Worm (Caenorhabditis elegans) whole organism, early embryonic: ENCODE measurements around the gene gex-3.

Experiments
- B0310.2 ChIP-seq: sonication (generic microtip); optimal IDR thresholded peaks from 2 replicates; lab custom pipeline; 2016; ENCODE audit warnings: mild to moderate bottlenecking, missing genetic modification characterization, missing compliant biosample characterization
- F13C5.2 ChIP-seq: sonication (generic microtip); optimal IDR thresholded peaks from 2 replicates; lab custom pipeline; 2017; ENCODE audit warnings: mild to moderate bottlenecking, missing genetic modification characterization, inconsistent platforms, missing compliant biosample characterization
- aly-1 ChIP-seq: sonication (generic microtip); optimal IDR thresholded peaks from 2 replicates; lab custom pipeline; 2016; ENCODE audit warnings: missing genetic modification characterization, missing compliant biosample characterization
- ama-1 ChIP-seq: fragments of 150-350 bp; optimal IDR thresholded peaks from 2 replicates; lab custom pipeline; 2014
- ceh-13 ChIP-seq: fragments of 200-800 bp; sonication (Bioruptor generic); optimal IDR thresholded peaks from 2 replicates; lab custom pipeline; 2018; ENCODE audit warnings: mild to moderate bottlenecking, missing genetic modification characterization, missing compliant biosample characterization
- ceh-36 ChIP-seq: sonication (generic microtip); optimal IDR thresholded peaks from 2 replicates; lab custom pipeline; 2016; ENCODE audit warnings: missing genetic modification characterization, inconsistent platforms, missing compliant biosample characterization
- ets-7 ChIP-seq: sonication (generic microtip); optimal IDR thresholded peaks from 2 replicates; lab custom pipeline; 2016; ENCODE audit warnings: missing genotype, missing genetic modification characterization, missing compliant biosample characterization
- flt-1 ChIP-seq: fragments of 200-800 bp; sonication (Bioruptor generic); IDR thresholded peaks from 2 replicates; pipeline ENCODE4 v1.3.6; 2022; ENCODE audit warnings: missing genetic modification characterization, missing compliant biosample characterization
- hmbx-1 ChIP-seq: sonication (generic microtip); optimal IDR thresholded peaks from 2 replicates; lab custom pipeline; 2016; ENCODE audit warnings: mild to moderate bottlenecking, missing genetic modification characterization, missing compliant biosample characterization
- hmg-4 ChIP-seq: fragments of 200-800 bp; sonication (Bioruptor generic); optimal IDR thresholded peaks from 2 replicates; lab custom pipeline; 2018; ENCODE audit warnings: mild to moderate bottlenecking, missing genetic modification characterization, missing compliant biosample characterization
- hnd-1 ChIP-seq: sonication (generic microtip); optimal IDR thresholded peaks from 2 replicates; lab custom pipeline; 2016; ENCODE audit warnings: missing genetic modification characterization, missing compliant biosample characterization
- pes-1 ChIP-seq: fragments of 200-800 bp; sonication (Bioruptor generic); IDR thresholded peaks from 2 replicates; pipeline ENCODE4 v1.3.6; 2022; ENCODE audit warnings: missing genetic modification reagents, missing genetic modification characterization, missing compliant biosample characterization
- scrt-1 ChIP-seq: fragments of 200-800 bp; sonication (Bioruptor generic); IDR thresholded peaks from 2 replicates; pipeline ENCODE4 v1.3.6; 2022; ENCODE audit warnings: missing genetic modification characterization, missing compliant biosample characterization
- sea-1 ChIP-seq: fragments of 200-800 bp; sonication (Bioruptor generic); conservative IDR thresholded peaks from 2 replicates; pipeline ENCODE4 v1.3.6; 2022; ENCODE audit warnings: missing genetic modification characterization, missing compliant biosample characterization
- tbx-11 ChIP-seq: fragments of 200-800 bp; sonication (Bioruptor generic); IDR thresholded peaks from 2 replicates; pipeline ENCODE4 v1.3.6; 2022; ENCODE audit warnings: missing genetic modification characterization, missing compliant biosample characterization
- tbx-37 ChIP-seq: fragments of 200-800 bp; sonication (Bioruptor generic); conservative IDR thresholded peaks from 2 replicates; pipeline ENCODE4 v1.3.6; 2022; ENCODE audit warnings: missing genetic modification reagents, missing genetic modification characterization, missing compliant biosample characterization
- tra-4 ChIP-seq: sonication (generic microtip); optimal IDR thresholded peaks from 2 replicates; lab custom pipeline; 2017; ENCODE audit warnings: missing genetic modification characterization, missing compliant biosample characterization

gex-3 gene

ce11 chrIV:12410167-12410566 is 5.9 kb downstream of the gex-3 start, which contains the start of gene acl-13:
Gene acl-13, plus strand, starts transcription at chrIV:12410467.
- no peak for TF ChIP-seq pes-1 (GFP tag; lab: Robert Waterston, UW)
- TF ChIP-seq scrt-1 (GFP tag; lab: Robert Waterston, UW): no peak
- TF ChIP-seq sea-1: no peak
- no peak for TF ChIP-seq hmbx-1 (tag; lab: Kevin White, UChicago)
- TF ChIP-seq ceh-13 (GFP tag; lab: Kevin White, UChicago): no peak
- no peak for TF ChIP-seq ama-1
- TF ChIP-seq ceh-36 (tag; lab: Kevin White, UChicago): no peak
- TF ChIP-seq ets-7 (tag; lab: Kevin White, UChicago): no peak
- no peak for TF ChIP-seq B0310.2
- TF ChIP-seq F13C5.2 (tag; lab: Kevin White, UChicago): no peak
- TF ChIP-seq hnd-1 (tag; lab: Kevin White, UChicago): no peak
- no peak for TF ChIP-seq flt-1
- no peak for TF ChIP-seq hmg-4 (GFP tag; lab: Kevin White, UChicago)
- no peak for TF ChIP-seq aly-1 (tag; lab: Kevin White, UChicago)
- TF ChIP-seq tra-4: no peak
- TF ChIP-seq tbx-37 (GFP tag; lab: Robert Waterston, UW): no peak
- TF ChIP-seq tbx-11 (GFP tag; lab: Robert Waterston, UW): no peak

- TF ChIP-seq scrt-1 (GFP tag; lab: Robert Waterston, UW) (no peak), ets-7 (tag; lab: Kevin White, UChicago) (no peak), ama-1 (no peak), B0310.2 (no peak), flt-1 (no peak), tra-4 (no peak), hmbx-1 (tag; lab: Kevin White, UChicago) (no peak), hmg-4 (GFP tag; lab: Kevin White, UChicago) (no peak), tbx-37 (GFP tag; lab: Robert Waterston, UW) (no peak), ceh-36 (tag; lab: Kevin White, UChicago) (no peak), ceh-13 (GFP tag; lab: Kevin White, UChicago) (no peak), sea-1 (no peak), aly-1 (tag; lab: Kevin White, UChicago) (no peak), hnd-1 (tag; lab: Kevin White, UChicago) (no peak), F13C5.2 (tag; lab: Kevin White, UChicago) (no peak), tbx-11 (GFP tag; lab: Robert Waterston, UW) (no peak), pes-1 (GFP tag; lab: Robert Waterston, UW) (no peak)
These were observed 10.4 kb downstream of the gex-3 start for ce11 chrIV:12414601-12415000.

ce11 chrIV:12416629-12417404 is 12.6 kb downstream of the gex-3 start:
- TF ChIP-seq F13C5.2 (tag; lab: Kevin White, UChicago) (no peak), B0310.2 (no peak), ceh-36 (tag; lab: Kevin White, UChicago) (peak; percentile 29), hmbx-1 (tag; lab: Kevin White, UChicago) (no peak), aly-1 (tag; lab: Kevin White, UChicago) (no peak), tbx-11 (GFP tag; lab: Robert Waterston, UW) (0 out of 2 replicates have a peak, but pooled peaks have one; percentile 45), hnd-1 (tag; lab: Kevin White, UChicago) (no peak), tra-4 (no peak), scrt-1 (GFP tag; lab: Robert Waterston, UW) (0 out of 2 replicates have a peak, but pooled peaks have one; percentile 35), hmg-4 (GFP tag; lab: Kevin White, UChicago) (peak; percentile 31), sea-1 (peak; percentile 60; the same call in 1 of the 2 replicates), pes-1 (GFP tag; lab: Robert Waterston, UW) (peak; percentile 58; the same call in 1 of the 2 replicates), ets-7 (tag; lab: Kevin White, UChicago) (no peak), ceh-13 (GFP tag; lab: Kevin White, UChicago) (no peak), ama-1 (no peak), flt-1 (peak; percentile 46; the same call in 1 of the 2 replicates), tbx-37 (GFP tag; lab: Robert Waterston, UW) (peak; percentile 57)

- TF ChIP-seq ceh-13 (GFP tag; lab: Kevin White, UChicago): no peak
- TF ChIP-seq B0310.2: no peak
- no peak for TF ChIP-seq hnd-1 (tag; lab: Kevin White, UChicago)
- TF ChIP-seq scrt-1 (GFP tag; lab: Robert Waterston, UW): peak; percentile 57; the same call in 1 of the 2 replicates
- TF ChIP-seq ets-7 (tag; lab: Kevin White, UChicago): no peak
- 0 out of 2 replicates have a peak, but pooled peaks have one; percentile 15 for TF ChIP-seq tbx-37 (GFP tag; lab: Robert Waterston, UW)
- TF ChIP-seq tbx-11 (GFP tag; lab: Robert Waterston, UW): no peak
- TF ChIP-seq hmbx-1 (tag; lab: Kevin White, UChicago): no peak
- peak; percentile 77 for TF ChIP-seq pes-1 (GFP tag; lab: Robert Waterston, UW)
- TF ChIP-seq hmg-4 (GFP tag; lab: Kevin White, UChicago): no peak
- no peak for TF ChIP-seq aly-1 (tag; lab: Kevin White, UChicago)
- no peak for TF ChIP-seq ama-1
- TF ChIP-seq ceh-36 (tag; lab: Kevin White, UChicago): no peak
- TF ChIP-seq tra-4: no peak
- peak; percentile 0 for TF ChIP-seq F13C5.2 (tag; lab: Kevin White, UChicago)
- peak; percentile 43; the same call in 1 of the 2 replicates for TF ChIP-seq flt-1
- 0 out of 2 replicates have a peak, but pooled peaks have one; percentile 9 for TF ChIP-seq sea-1
These were observed 13.4 kb downstream of the gex-3 start, which contains the start of gene F08G5.3 for ce11 chrIV:12417536-12418195. Gene F08G5.3, minus strand, starts transcription at chrIV:12417586.

ce11 chrIV:12419291-12419690 is 15.1 kb downstream of the gex-3 start:
- no peak for TF ChIP-seq scrt-1 (GFP tag; lab: Robert Waterston, UW)
- TF ChIP-seq F13C5.2 (tag; lab: Kevin White, UChicago): no peak
- TF ChIP-seq flt-1: no peak
- TF ChIP-seq aly-1 (tag; lab: Kevin White, UChicago): no peak
- TF ChIP-seq ceh-36 (tag; lab: Kevin White, UChicago): no peak
- no peak for TF ChIP-seq sea-1
- no peak for TF ChIP-seq tra-4
- TF ChIP-seq tbx-11 (GFP tag; lab: Robert Waterston, UW): no peak
- TF ChIP-seq tbx-37 (GFP tag; lab: Robert Waterston, UW): no peak
- TF ChIP-seq hmg-4 (GFP tag; lab: Kevin White, UChicago): no peak
- no peak for TF ChIP-seq hmbx-1 (tag; lab: Kevin White, UChicago)
- no peak for TF ChIP-seq ama-1
- no peak for TF ChIP-seq pes-1 (GFP tag; lab: Robert Waterston, UW)
- no peak for TF ChIP-seq ets-7 (tag; lab: Kevin White, UChicago)
- no peak for TF ChIP-seq ceh-13 (GFP tag; lab: Kevin White, UChicago)
